Worm (Caenorhabditis elegans) whole organism, L4/young adult: ENCODE results near the gene alh-7.

ENCODE experiments used
- W03F9.2 ChIP-seq: fragments of 150-350 bp; optimal IDR thresholded peaks from 2 replicates; lab custom pipeline; 2014; ENCODE audit warnings: missing biosample characterization, missing genetic modification characterization
- dao-5 ChIP-seq: sonication (generic microtip); optimal IDR thresholded peaks from 2 replicates; lab custom pipeline; 2016; ENCODE audit warnings: missing genotype, missing genetic modification characterization, moderate library complexity, missing compliant biosample characterization
- him-1 ChIP-seq: sonication (generic microtip); optimal IDR thresholded peaks from 2 replicates; lab custom pipeline; 2016; ENCODE audit warnings: missing genotype, missing genetic modification reagents, missing genetic modification characterization, missing compliant biosample characterization

The alh-7 gene

ce11 chrII:13470655-13471054, 20.9 kb downstream of the alh-7 start:
- TF ChIP-seq him-1: no peak
- TF ChIP-seq dao-5: no peak
- TF ChIP-seq W03F9.2 (tag; lab: Kevin White, UChicago): no peak

ce11 chrII:13469043-13469652, 22.4 kb downstream of the alh-7 start, which contains the start of gene E01G4.3:
E01G4.3 (minus strand) TSS chrII:13469602.
- TF ChIP-seq dao-5 (no peak), W03F9.2 (tag; lab: Kevin White, UChicago) (no peak), him-1 (no peak)

- TF ChIP-seq him-1 (no peak), dao-5 (no peak), W03F9.2 (tag; lab: Kevin White, UChicago) (no peak)
Observed at ce11 chrII:13467838-13468389, 23.7 kb downstream of the alh-7 start.

ce11 chrII:13465381-13465838, 26.2 kb downstream of the alh-7 start:
- TF ChIP-seq W03F9.2 (tag; lab: Kevin White, UChicago): no peak
- TF ChIP-seq dao-5: no peak
- no peak for TF ChIP-seq him-1

- TF ChIP-seq W03F9.2 (tag; lab: Kevin White, UChicago) (peak; percentile 12), dao-5 (no peak), him-1 (no peak)
Observed at ce11 chrII:13461604-13462375, 29.8 kb downstream of the alh-7 start.

ce11 chrII:13460592-13461395, 30.8 kb downstream of the alh-7 start, which contains the start of gene pqn-27:
pqn-27 (minus strand) TSS chrII:13460642.
- TF ChIP-seq dao-5 (no peak), W03F9.2 (tag; lab: Kevin White, UChicago) (peak; percentile 64), him-1 (no peak)

ce11 chrII:13456622-13457021, 35.0 kb downstream of the alh-7 start:
- no peak for TF ChIP-seq W03F9.2 (tag; lab: Kevin White, UChicago)
- TF ChIP-seq him-1: no peak
- no peak for TF ChIP-seq dao-5

- TF ChIP-seq dao-5: no peak
- no peak for TF ChIP-seq him-1
- no peak for TF ChIP-seq W03F9.2 (tag; lab: Kevin White, UChicago)
Observed at ce11 chrII:13454839-13455238, 36.7 kb downstream of the alh-7 start.

- TF ChIP-seq W03F9.2 (tag; lab: Kevin White, UChicago) (no peak), dao-5 (no peak)
Observed at ce11 chrII:13451321-13451720, 40.3 kb downstream of the alh-7 start.

ce11 chrII:13447668-13448067, 43.9 kb downstream of the alh-7 start:
- no peak for TF ChIP-seq dao-5
- TF ChIP-seq W03F9.2 (tag; lab: Kevin White, UChicago): peak; percentile 74

- TF ChIP-seq W03F9.2 (tag; lab: Kevin White, UChicago) (no peak), him-1 (no peak), dao-5 (no peak)
Observed at ce11 chrII:13447166-13447643, 44.4 kb downstream of the alh-7 start, which contains the start of gene tbc-14. tbc-14 (minus strand) TSS chrII:13447593.

ce11 chrII:13446597-13446996, 45.0 kb downstream of the alh-7 start:
- no peak for TF ChIP-seq dao-5
- no peak for TF ChIP-seq him-1
- no peak for TF ChIP-seq W03F9.2 (tag; lab: Kevin White, UChicago)

ce11 chrII:13444307-13444706, 47.3 kb downstream of the alh-7 start:
- TF ChIP-seq him-1 (no peak), dao-5 (no peak), W03F9.2 (tag; lab: Kevin White, UChicago) (no peak)
